Worm (Caenorhabditis elegans): Measurements from ENCODE around the gene T26E4.10.

DNA sequence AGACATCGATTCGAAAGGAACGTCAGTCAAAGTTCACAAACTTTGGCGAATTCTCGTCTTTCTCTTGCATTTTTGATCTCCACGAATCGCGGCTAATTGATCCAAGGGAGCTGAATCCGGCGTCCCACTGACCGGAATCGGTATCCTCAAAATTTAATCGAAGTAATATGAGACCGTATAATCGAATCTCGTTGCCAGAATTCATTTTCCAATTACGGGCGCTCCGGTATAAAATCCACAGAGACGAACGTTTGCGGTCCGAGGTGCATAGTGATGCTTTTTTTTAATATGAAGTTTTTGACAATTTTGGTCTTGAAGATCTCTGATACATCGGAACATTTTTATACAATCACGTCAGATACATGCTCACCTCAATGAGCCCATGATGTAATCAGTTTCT, 40.4 kb downstream of the T26E4.10 start:
- TF ChIP-seq nhr-237 (tag; optimal IDR thresholded peaks at IDR 0.05) = no peak
- TF ChIP-seq R02D3.7 (tag; optimal IDR thresholded peaks at IDR 0.05) = no peak
- TF ChIP-seq ceh-82 (tag; optimal IDR thresholded peaks at IDR 0.05) = no peak
- TF ChIP-seq ceh-28 (tag; optimal IDR thresholded peaks at IDR 0.05) = no peak
- no peak for TF ChIP-seq hlh-30 (tag; optimal IDR thresholded peaks at IDR 0.05; ENCODE audit: insufficient read depth)
- no peak for TF ChIP-seq mep-1 (tag; optimal IDR thresholded peaks at IDR 0.05)
- TF ChIP-seq egl-27 (tag; optimal IDR thresholded peaks at IDR 0.05) = no peak

Data from whole organism, L4 larva.